In the genomic region with DNA sequence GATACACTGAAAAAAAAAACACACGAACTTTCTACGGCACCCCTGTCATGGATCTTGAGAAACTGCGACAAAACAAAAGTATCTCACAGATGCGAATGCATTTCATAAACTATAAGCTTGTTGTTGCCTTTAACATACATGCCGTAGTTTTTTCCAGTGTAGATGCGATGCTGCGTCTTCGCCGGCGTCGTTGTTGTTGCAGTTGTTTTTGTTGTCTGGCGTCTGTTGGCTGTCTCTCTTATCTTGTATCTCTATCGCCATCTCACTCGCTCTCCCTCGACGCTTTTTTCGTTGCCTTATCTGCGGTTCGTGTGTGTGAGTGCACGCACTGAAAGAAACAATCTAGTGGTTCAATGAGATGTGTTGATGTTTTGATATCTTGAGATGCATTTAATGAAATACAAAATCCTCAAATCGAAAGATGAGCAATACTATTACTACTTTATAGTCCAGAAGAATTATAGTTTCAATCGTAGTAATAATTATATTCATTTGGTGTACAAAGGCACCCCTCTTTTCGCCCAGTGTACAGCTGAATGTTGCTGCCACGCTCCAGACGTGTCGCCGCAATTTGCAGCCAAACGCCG, we compare ENCODE assay signal across 1 fruit fly cellular context.
TF ChIP-seq lines count a peak whose summit lies in the region.

No protein-coding gene starts in this region.

TF ChIP-seq in whole organism, embryonic, 481 proteins besides CTCF, POLR2A, EP300 and RAD21 (continued from another document):
- peak; percentile 96 for TF ChIP-seq pb (GFP tag; optimal IDR thresholded peaks at IDR 0.05; lab: Kevin White, UChicago)
- peak; percentile 96 for TF ChIP-seq ems (GFP tag; optimal IDR thresholded peaks at IDR 0.05; lab: Kevin White, UChicago)
- TF ChIP-seq CoRest (tag; optimal IDR thresholded peaks at IDR 0.05; lab: Kevin White, UChicago): peak; percentile 95
- TF ChIP-seq dm (GFP tag; optimal IDR thresholded peaks at IDR 0.05; lab: Kevin White, UChicago): peak; percentile 96
- TF ChIP-seq run (tag; optimal IDR thresholded peaks at IDR 0.05; lab: Kevin White, UChicago): peak; percentile 62
- peak; percentile 95 for TF ChIP-seq sens-2 (GFP tag; IDR thresholded peaks at IDR 0.05; lab: Robert Waterston, UW)
- TF ChIP-seq zfh2 (GFP tag; optimal IDR thresholded peaks at IDR 0.05; lab: Kevin White, UChicago): peak; percentile 92
- peak; percentile 91 for TF ChIP-seq vfl (GFP tag; optimal IDR thresholded peaks at IDR 0.05; lab: Kevin White, UChicago)
- TF ChIP-seq CG1233 (GFP tag; optimal IDR thresholded peaks at IDR 0.05; lab: Kevin White, UChicago): peak; percentile 96
- TF ChIP-seq crp (GFP tag; optimal IDR thresholded peaks at IDR 0.05; lab: Kevin White, UChicago): peak in 1 of 2 experiments; percentile 68
- TF ChIP-seq sima (GFP tag; optimal IDR thresholded peaks at IDR 0.05; lab: Kevin White, UChicago): peak; percentile 94
TF ChIP-seq in whole organism, embryonic: peak in this region for 436.
